Worm (Caenorhabditis elegans) whole organism, L4/young adult: Measurements from ENCODE around the gene ckc-1.

ENCODE experiments used
- dao-5 ChIP-seq: sonication (generic microtip); optimal IDR thresholded peaks from 2 replicates; lab custom pipeline; 2016; ENCODE audit warnings: missing genotype, missing genetic modification characterization, moderate library complexity, missing compliant biosample characterization
- him-1 ChIP-seq: sonication (generic microtip); optimal IDR thresholded peaks from 2 replicates; lab custom pipeline; 2016; ENCODE audit warnings: missing genotype, missing genetic modification reagents, missing genetic modification characterization, missing compliant biosample characterization

ce11 chrX:3542242-3542641 is 34.2 kb upstream of the ckc-1 start, which contains the start of gene rgs-7:
- TF ChIP-seq him-1 (tag; lab: Kevin White, UChicago) (no peak), dao-5 (tag; lab: Kevin White, UChicago) (no peak)
